Worm (Caenorhabditis elegans): Measurements from ENCODE around the gene ZC155.2.

DNA sequence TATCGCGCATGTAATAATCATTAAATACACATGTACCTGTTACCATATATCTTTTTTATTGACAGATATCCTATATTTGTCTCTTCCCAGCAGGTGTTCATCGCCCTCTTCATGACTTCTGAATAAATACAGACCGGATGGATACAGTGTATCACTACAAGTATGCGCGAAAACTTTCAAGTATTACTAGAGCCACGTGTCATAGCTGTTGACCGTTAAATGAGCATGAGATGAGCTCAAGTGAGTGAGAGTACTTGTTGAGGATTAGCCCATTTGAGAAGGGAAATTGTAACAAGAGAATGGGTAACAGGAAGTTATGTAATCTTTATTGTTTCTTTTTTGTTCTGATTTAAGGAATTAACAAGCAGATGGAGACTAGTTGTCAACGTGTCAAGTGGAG lies 26.3 kb downstream of the ZC155.2 start:
- no peak for TF ChIP-seq dao-5 (tag; optimal IDR thresholded peaks at IDR 0.05)
- no peak for TF ChIP-seq W03F9.2 (tag; optimal IDR thresholded peaks at IDR 0.05)
- TF ChIP-seq him-1 (tag; optimal IDR thresholded peaks at IDR 0.05) = no peak

Measured in whole organism, L4/young adult.